Worm (Caenorhabditis elegans) whole organism, mixed stage, embryonic: ENCODE data around the gene srt-70.

ENCODE experiments used
- M03D4.4 ChIP-seq: sonication (generic microtip); optimal IDR thresholded peaks from 2 replicates; lab custom pipeline; 2017; ENCODE audit warnings: mild to moderate bottlenecking, missing genetic modification characterization, missing compliant biosample characterization
- bed-3 ChIP-seq: fragments of 200-800 bp; sonication (Bioruptor generic); optimal IDR thresholded peaks from 3 replicates; lab custom pipeline; 2018; ENCODE audit warnings: mild to moderate bottlenecking, missing genetic modification characterization, moderate library complexity, missing compliant biosample characterization
- blmp-1 ChIP-seq: fragments of 150-350 bp; optimal IDR thresholded peaks from 2 replicates; lab custom pipeline; 2014; ENCODE audit warnings: missing biosample characterization, missing genetic modification characterization
- ceh-39 ChIP-seq: fragments of 150-350 bp; optimal IDR thresholded peaks from 2 replicates; lab custom pipeline; 2014; ENCODE audit warnings: missing biosample characterization, missing genetic modification characterization
- ceh-43 ChIP-seq: fragments of 200-800 bp; sonication (Bioruptor generic); optimal IDR thresholded peaks from 2 replicates; lab custom pipeline; 2018; ENCODE audit warnings: mild to moderate bottlenecking, missing genetic modification characterization, moderate library complexity, missing compliant biosample characterization
- ceh-83 ChIP-seq: fragments of 200-800 bp; sonication (Bioruptor generic); optimal IDR thresholded peaks from 2 replicates; lab custom pipeline; 2018; ENCODE audit warnings: mild to moderate bottlenecking, missing genetic modification characterization, missing compliant biosample characterization
- ces-1 ChIP-seq: fragments of 150-350 bp; optimal IDR thresholded peaks from 2 replicates; lab custom pipeline; 2014; ENCODE audit warnings: missing biosample characterization, missing genetic modification reagents, missing genetic modification characterization
- cnd-1 ChIP-seq: fragments of 200-800 bp; sonication (Bioruptor generic); optimal IDR thresholded peaks from 2 replicates; lab custom pipeline; 2018; ENCODE audit warnings: mild to moderate bottlenecking, missing genetic modification characterization, missing compliant biosample characterization
- drap-1 ChIP-seq: fragments of 200-800 bp; sonication (Bioruptor generic); optimal IDR thresholded peaks from 3 replicates; lab custom pipeline; 2018; ENCODE audit warnings: mild to moderate bottlenecking, missing genetic modification characterization, missing compliant biosample characterization
- elt-1 ChIP-seq: sonication (generic microtip); optimal IDR thresholded peaks from 2 replicates; lab custom pipeline; 2017; ENCODE audit warnings: missing genetic modification characterization, mild to moderate bottlenecking, missing compliant biosample characterization, antibody characterized with exemption, moderate library complexity, borderline replicate concordance; ENCODE audit not compliant: insufficient read depth
- elt-3 ChIP-seq: fragments of 150-350 bp; optimal IDR thresholded peaks from 2 replicates; lab custom pipeline; 2014; ENCODE audit warnings: missing biosample characterization, missing genetic modification characterization
- flh-1 ChIP-seq: fragments of 200-800 bp; sonication (Bioruptor generic); optimal IDR thresholded peaks from 2 replicates; lab custom pipeline; 2018; ENCODE audit warnings: mild to moderate bottlenecking, missing genetic modification characterization, moderate library complexity, missing compliant biosample characterization
- hlh-1 ChIP-seq: fragments of 150-350 bp; optimal IDR thresholded peaks from 2 replicates; lab custom pipeline; 2014; ENCODE audit warnings: missing biosample characterization, missing genetic modification reagents, missing genetic modification characterization
- lin-13 ChIP-seq: fragments of 150-350 bp; optimal IDR thresholded peaks from 2 replicates; lab custom pipeline; 2014; ENCODE audit warnings: missing biosample characterization, missing genetic modification characterization
- lin-32 ChIP-seq: fragments of 200-800 bp; sonication (Bioruptor generic); optimal IDR thresholded peaks from 2 replicates; lab custom pipeline; 2018; ENCODE audit warnings: mild to moderate bottlenecking, missing genetic modification characterization, missing compliant biosample characterization
- lsy-2 ChIP-seq: fragments of 150-350 bp; optimal IDR thresholded peaks from 2 replicates; lab custom pipeline; 2014; ENCODE audit warnings: missing biosample characterization, missing genetic modification characterization
- mab-5 ChIP-seq: fragments of 150-350 bp; optimal IDR thresholded peaks from 2 replicates; lab custom pipeline; 2014; ENCODE audit warnings: missing biosample characterization, missing genetic modification characterization
- mep-1 ChIP-seq: fragments of 150-350 bp; optimal IDR thresholded peaks from 2 replicates; lab custom pipeline; 2017; ENCODE audit warnings: missing biosample characterization, missing genetic modification reagents, missing genetic modification characterization, inconsistent platforms
- mls-2 ChIP-seq: sonication (generic microtip); optimal IDR thresholded peaks from 2 replicates; lab custom pipeline; 2016; ENCODE audit warnings: mild to moderate bottlenecking, missing genetic modification characterization, moderate library complexity, missing compliant biosample characterization
- nhr-12 ChIP-seq: fragments of 150-350 bp; optimal IDR thresholded peaks from 2 replicates; lab custom pipeline; 2014; ENCODE audit warnings: missing biosample characterization, missing genetic modification characterization
- nhr-2 ChIP-seq: fragments of 150-350 bp; optimal IDR thresholded peaks from 2 replicates; lab custom pipeline; 2014; ENCODE audit warnings: missing biosample characterization, missing genetic modification characterization
- nhr-237 ChIP-seq: fragments of 150-350 bp; optimal IDR thresholded peaks from 2 replicates; lab custom pipeline; 2014; ENCODE audit warnings: missing biosample characterization, missing genetic modification characterization
- nhr-28 ChIP-seq: fragments of 150-350 bp; optimal IDR thresholded peaks from 2 replicates; lab custom pipeline; 2014; ENCODE audit warnings: missing biosample characterization, missing genetic modification characterization
- nhr-76 ChIP-seq: sonication (generic microtip); optimal IDR thresholded peaks from 2 replicates; lab custom pipeline; 2017; ENCODE audit warnings: missing biosample characterization, missing genetic modification characterization
- pha-4 ChIP-seq: fragments of 150-350 bp; optimal IDR thresholded peaks from 2 replicates; lab custom pipeline; 2018; ENCODE audit warnings: missing biosample characterization, missing genetic modification reagents, missing genetic modification characterization
- snpc-4 ChIP-seq: fragments of 150-350 bp; optimal IDR thresholded peaks from 2 replicates; lab custom pipeline; 2014; ENCODE audit warnings: missing biosample characterization, missing genetic modification characterization
- sptf-1 ChIP-seq: sonication (generic microtip); optimal IDR thresholded peaks from 2 replicates; lab custom pipeline; 2017; ENCODE audit warnings: mild to moderate bottlenecking, missing genetic modification characterization, moderate library complexity, missing compliant biosample characterization
- tbx-8 ChIP-seq: fragments of 200-800 bp; sonication (Bioruptor generic); optimal IDR thresholded peaks from 2 replicates; lab custom pipeline; 2018; ENCODE audit warnings: mild to moderate bottlenecking, missing genetic modification characterization, moderate library complexity, missing compliant biosample characterization
- unc-120 ChIP-seq: sonication (generic microtip); optimal IDR thresholded peaks from 2 replicates; lab custom pipeline; 2017; ENCODE audit warnings: missing genetic modification characterization, missing compliant biosample characterization; ENCODE audit not compliant: poor library complexity, severe bottlenecking
- unc-39 ChIP-seq: fragments of 150-350 bp; optimal IDR thresholded peaks from 2 replicates; lab custom pipeline; 2014; ENCODE audit warnings: missing biosample characterization, missing genetic modification characterization
- unc-62 ChIP-seq: fragments of 150-350 bp; optimal IDR thresholded peaks from 2 replicates; lab custom pipeline; 2014; ENCODE audit warnings: missing biosample characterization, missing genetic modification reagents, missing genetic modification characterization
- zip-8 ChIP-seq: fragments of 150-350 bp; optimal IDR thresholded peaks from 2 replicates; lab custom pipeline; 2014; ENCODE audit warnings: missing biosample characterization, missing genetic modification characterization
- ztf-11 ChIP-seq: fragments of 150-350 bp; optimal IDR thresholded peaks from 2 replicates; lab custom pipeline; 2014; ENCODE audit warnings: missing biosample characterization, missing genetic modification characterization

Gene srt-70

DNA sequence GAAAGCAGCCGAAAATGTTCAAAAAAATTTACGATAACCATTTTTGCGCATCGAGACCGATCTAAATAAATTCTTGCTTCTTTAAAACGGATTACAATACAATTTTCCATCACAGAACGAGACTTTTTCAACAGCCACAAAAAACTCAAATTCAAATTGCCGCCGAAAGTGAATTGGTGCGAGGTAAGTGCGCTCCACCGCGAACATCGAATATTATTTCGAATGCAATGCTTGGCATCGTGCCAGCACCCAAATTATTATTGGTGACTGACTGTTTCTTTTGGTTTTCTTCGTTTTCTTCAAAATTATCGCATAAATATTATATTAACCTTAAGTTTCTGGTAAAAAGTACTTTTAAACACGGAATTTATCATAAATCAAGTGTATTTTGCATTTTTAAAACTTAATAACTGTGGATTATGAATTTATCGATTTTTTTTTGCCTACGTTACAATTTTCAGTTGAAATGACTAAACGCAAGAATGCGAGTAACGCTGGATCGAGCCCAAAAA, 9.7 kb upstream of the srt-70 start, which contains the start of gene penr-1:
TSS of gene penr-1 (plus strand) at position 462 of the 512 bp plus-strand sequence.
- TF ChIP-seq snpc-4 (tag; lab: Kevin White, UChicago) (no peak), unc-39 (tag; lab: Kevin White, UChicago) (no peak), mep-1 (tag; lab: Kevin White, UChicago) (peak; percentile 41), nhr-237 (tag; lab: Kevin White, UChicago) (no peak), nhr-28 (tag; lab: Kevin White, UChicago) (no peak), bed-3 (GFP tag; lab: Kevin White, UChicago) (no peak), nhr-2 (tag; lab: Kevin White, UChicago) (no peak), unc-120 (tag; lab: Kevin White, UChicago) (no peak), nhr-76 (tag; lab: Kevin White, UChicago) (no peak), ceh-39 (tag; lab: Kevin White, UChicago) (no peak), sptf-1 (tag; lab: Kevin White, UChicago) (no peak), ces-1 (GFP tag; lab: Kevin White, UChicago) (peak; percentile 50), zip-8 (no peak), lin-32 (GFP tag; lab: Kevin White, UChicago) (no peak), tbx-8 (GFP tag; lab: Kevin White, UChicago) (no peak), lsy-2 (tag; lab: Kevin White, UChicago) (peak; percentile 26), elt-3 (tag; lab: Kevin White, UChicago) (no peak), nhr-12 (tag; lab: Kevin White, UChicago) (no peak), blmp-1 (tag; lab: Kevin White, UChicago) (no peak), pha-4 (tag; lab: Kevin White, UChicago) (no peak), flh-1 (GFP tag; lab: Kevin White, UChicago) (no peak), lin-13 (peak; percentile 22), drap-1 (GFP tag; lab: Kevin White, UChicago) (no peak), mab-5 (tag; lab: Kevin White, UChicago) (no peak), ceh-43 (GFP tag; lab: Kevin White, UChicago) (no peak), hlh-1 (tag; lab: Kevin White, UChicago) (no peak), unc-62 (GFP tag; lab: Kevin White, UChicago) (no peak), elt-1 (no peak), ceh-83 (GFP tag; lab: Kevin White, UChicago) (no peak), M03D4.4 (no peak)

DNA sequence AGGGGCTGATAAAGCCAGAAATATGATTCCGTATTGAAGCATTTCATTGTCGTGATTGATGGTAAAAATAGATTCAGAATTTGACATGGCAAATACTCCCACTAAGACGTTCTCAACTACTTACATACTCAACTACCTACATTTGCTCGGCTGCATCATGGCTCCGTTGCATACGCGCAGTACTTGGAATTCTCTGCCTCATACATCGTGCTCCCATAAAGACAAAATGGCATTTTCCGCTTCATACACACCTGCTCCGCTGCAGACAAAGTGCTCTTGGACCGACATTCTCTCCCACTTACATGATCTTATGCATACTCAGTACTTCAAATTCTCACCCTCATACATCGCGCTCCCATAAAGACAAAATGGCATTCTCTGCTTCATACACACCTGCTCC, 6.2 kb upstream of the srt-70 start, which contains the start of the genes srt-69 and B0238.12:
TSS of gene srt-69 (minus strand) at position 101 of the 400 bp plus-strand sequence.
TSS of gene B0238.12 (plus strand) at position 264 of the 400 bp plus-strand sequence.
- no peak for TF ChIP-seq nhr-28 (tag; lab: Kevin White, UChicago)
- TF ChIP-seq drap-1 (GFP tag; lab: Kevin White, UChicago): no peak
- no peak for TF ChIP-seq nhr-12 (tag; lab: Kevin White, UChicago)
- no peak for TF ChIP-seq nhr-237 (tag; lab: Kevin White, UChicago)
- no peak for TF ChIP-seq ztf-11
- no peak for TF ChIP-seq ceh-83 (GFP tag; lab: Kevin White, UChicago)
- TF ChIP-seq mls-2 (tag; lab: Kevin White, UChicago): no peak
- TF ChIP-seq sptf-1 (tag; lab: Kevin White, UChicago): no peak
- TF ChIP-seq blmp-1 (tag; lab: Kevin White, UChicago): no peak
- no peak for TF ChIP-seq unc-120 (tag; lab: Kevin White, UChicago)

DNA sequence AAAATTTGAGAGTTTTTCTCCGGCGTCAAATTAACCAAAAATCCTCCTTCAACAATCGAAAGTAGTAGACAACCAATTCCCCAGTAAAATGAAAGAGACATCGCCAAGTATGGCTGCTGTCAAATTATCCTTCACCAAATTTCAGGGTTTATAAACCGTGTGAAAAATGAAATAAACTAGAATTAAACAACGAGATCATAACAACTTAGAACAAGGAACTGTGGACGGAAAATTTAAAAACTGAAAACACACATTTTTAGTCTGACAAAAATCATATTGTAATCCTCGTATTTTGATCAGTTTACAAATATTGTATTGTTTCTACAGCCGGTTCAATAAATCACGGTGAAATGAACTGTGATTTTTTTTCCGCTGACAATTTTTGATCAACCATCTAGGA, 3.7 kb upstream of the srt-70 start, which contains the start of gene cest-30:
TSS of gene cest-30 (minus strand) at position 101 of the 400 bp plus-strand sequence.
- TF ChIP-seq unc-62 (GFP tag; lab: Kevin White, UChicago): no peak

DNA sequence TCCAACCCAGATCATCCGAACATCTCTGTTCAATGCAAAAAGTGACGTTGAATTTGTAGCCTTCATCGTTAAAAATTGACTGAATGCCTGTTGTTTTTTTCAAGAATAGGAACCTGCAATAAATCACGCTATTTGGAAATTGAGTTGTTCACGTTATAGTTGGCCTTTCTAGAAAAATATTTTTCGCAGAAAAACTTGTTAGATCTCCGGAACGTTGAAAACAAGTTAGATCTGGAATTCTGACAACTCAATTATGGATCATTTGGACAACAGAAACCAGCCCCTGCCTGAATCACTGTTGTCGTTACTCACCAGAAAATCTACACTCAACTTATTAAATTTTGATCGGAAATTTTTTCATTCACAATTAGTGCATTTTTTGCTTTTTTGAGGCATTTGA, 2.0 kb downstream of the srt-70 start, which contains the start of gene srt-67:
TSS of gene srt-67 (minus strand) at position 101 of the 400 bp plus-strand sequence.
- no peak for TF ChIP-seq ceh-43 (GFP tag; lab: Kevin White, UChicago)
- TF ChIP-seq ceh-39 (tag; lab: Kevin White, UChicago): no peak
- no peak for TF ChIP-seq nhr-28 (tag; lab: Kevin White, UChicago)
- no peak for TF ChIP-seq unc-39 (tag; lab: Kevin White, UChicago)
- TF ChIP-seq nhr-2 (tag; lab: Kevin White, UChicago): no peak
- no peak for TF ChIP-seq hlh-1 (tag; lab: Kevin White, UChicago)
- no peak for TF ChIP-seq lin-13
- TF ChIP-seq pha-4 (tag; lab: Kevin White, UChicago): no peak
- no peak for TF ChIP-seq flh-1 (GFP tag; lab: Kevin White, UChicago)
- TF ChIP-seq cnd-1 (tag; lab: Kevin White, UChicago): no peak
- no peak for TF ChIP-seq bed-3 (GFP tag; lab: Kevin White, UChicago)
